Worm (Caenorhabditis elegans): ENCODE measurements around the gene rap-3.

- no peak for TF ChIP-seq pros-1 (tag; optimal IDR thresholded peaks at IDR 0.05)
- no peak for TF ChIP-seq K02D7.2 (tag; optimal IDR thresholded peaks at IDR 0.05)
- TF ChIP-seq ceh-14 (tag; optimal IDR thresholded peaks at IDR 0.05): no peak
- TF ChIP-seq ttx-3 (tag; optimal IDR thresholded peaks at IDR 0.05): no peak
- TF ChIP-seq nhr-232 (tag; optimal IDR thresholded peaks at IDR 0.05): no peak
- no peak for TF ChIP-seq odd-2 (tag; optimal IDR thresholded peaks at IDR 0.05)
- no peak for TF ChIP-seq tbx-2 (tag; optimal IDR thresholded peaks at IDR 0.05)
- TF ChIP-seq ceh-34 (tag; optimal IDR thresholded peaks at IDR 0.05): no peak
- no peak for TF ChIP-seq ceh-2 (tag; optimal IDR thresholded peaks at IDR 0.05)
- TF ChIP-seq npax-4 (tag; optimal IDR thresholded peaks at IDR 0.05): no peak
- no peak for TF ChIP-seq eyg-1 (tag; optimal IDR thresholded peaks at IDR 0.05)
- no peak for TF ChIP-seq tbx-7 (tag; optimal IDR thresholded peaks at IDR 0.05)
- TF ChIP-seq fkh-10 (GFP tag; optimal IDR thresholded peaks at IDR 0.05): no peak
- TF ChIP-seq ceh-6 (GFP tag; optimal IDR thresholded peaks at IDR 0.05): no peak
These were observed 34.5 kb downstream of the rap-3 start for ce11 chrIV:11211547-11211946.
